Fruit fly (Drosophila melanogaster): ENCODE measurements around the gene CG13893.

dm6 chr3L:565561-565960 lies 38.2 kb downstream of the CG13893 start:
- no peak for TF ChIP-seq pad (GFP tag; optimal IDR thresholded peaks at IDR 0.05)
- no peak for TF ChIP-seq CG7101 (tag; optimal IDR thresholded peaks at IDR 0.05)
- no peak for TF ChIP-seq cic (GFP tag; optimal IDR thresholded peaks at IDR 0.05)
- TF ChIP-seq CG11617 (GFP tag; optimal IDR thresholded peaks at IDR 0.05), result no peak
- no peak for TF ChIP-seq bab1 (GFP tag; optimal IDR thresholded peaks at IDR 0.05)
- no peak for TF ChIP-seq Clk (GFP tag; optimal IDR thresholded peaks at IDR 0.05)
- TF ChIP-seq CG14711 (tag; optimal IDR thresholded peaks at IDR 0.05), result no peak
- TF ChIP-seq toe (GFP tag; optimal IDR thresholded peaks at IDR 0.05), result no peak
- TF ChIP-seq CG12768 (GFP tag; optimal IDR thresholded peaks at IDR 0.05), result no peak
- no peak for TF ChIP-seq kay (GFP tag; ENCODE audit: borderline replicate concordance)

Data from whole organism, adult.